Worm (Caenorhabditis elegans): ENCODE measurements around the gene tbc-6.

The tbc-6 gene

DNA sequence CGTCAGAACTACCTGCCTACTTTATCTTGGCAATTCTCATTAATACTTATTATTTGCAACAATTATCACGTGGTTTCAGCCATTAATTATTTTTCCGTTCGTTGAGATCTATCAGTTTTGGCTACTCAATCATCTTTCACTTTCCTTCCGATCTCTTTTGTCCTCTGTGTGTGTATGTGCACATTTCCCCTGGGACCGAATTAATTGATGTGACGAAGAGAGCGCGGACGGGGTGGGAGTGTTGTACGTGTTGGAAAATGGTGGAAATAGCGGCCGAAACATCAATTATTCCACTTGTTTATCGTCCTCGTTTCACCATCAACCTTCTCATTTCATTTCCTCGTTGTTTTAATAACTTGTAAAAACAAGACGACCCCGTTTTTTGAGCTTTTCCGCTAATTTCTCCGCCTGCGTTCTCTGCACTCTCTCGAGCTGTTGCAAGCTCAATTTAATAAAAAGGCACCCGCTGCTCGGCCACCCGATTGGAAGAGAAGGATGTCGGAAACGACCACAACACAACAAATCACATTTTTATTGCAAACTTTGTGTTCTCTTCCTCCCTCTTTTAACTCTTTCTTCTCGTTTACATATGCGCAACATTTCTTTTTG lies 9.6 kb upstream of the tbc-6 start (continued):
- no peak for TF ChIP-seq hlh-4 (tag; optimal IDR thresholded peaks at IDR 0.05)
- TF ChIP-seq mep-1 (tag; optimal IDR thresholded peaks at IDR 0.05), result peak; percentile 0
- no peak for TF ChIP-seq efl-1 (optimal IDR thresholded peaks at IDR 0.05)
- peak in 1 of 2 experiments; percentile 87 for TF ChIP-seq efl-1 (GFP tag; optimal IDR thresholded peaks at IDR 0.05 in 1 of 2)
- no peak for TF ChIP-seq pag-3 (tag; optimal IDR thresholded peaks at IDR 0.05; ENCODE audit: borderline replicate concordance, insufficient read depth)
- TF ChIP-seq ets-5 (GFP tag; IDR thresholded peaks at IDR 0.05), result no peak
- no peak for TF ChIP-seq ceh-88 (GFP tag; IDR thresholded peaks at IDR 0.05)
- TF ChIP-seq unc-98 (GFP tag; IDR thresholded peaks at IDR 0.05), result no peak
- TF ChIP-seq mdl-1 (tag; optimal IDR thresholded peaks at IDR 0.05), result peak in 1 of 2 experiments; percentile 8
- no peak for TF ChIP-seq snu-23 (GFP tag; optimal IDR thresholded peaks at IDR 0.05)
- TF ChIP-seq blmp-1 (tag; optimal IDR thresholded peaks at IDR 0.05), result peak; percentile 67
- no peak for TF ChIP-seq Y116A8C.19 (tag; optimal IDR thresholded peaks at IDR 0.05; ENCODE audit: borderline replicate concordance)
- no peak for TF ChIP-seq C04F5.9 (tag; optimal IDR thresholded peaks at IDR 0.05)
- no peak for TF ChIP-seq alr-1 (tag; optimal IDR thresholded peaks at IDR 0.05; ENCODE audit: borderline replicate concordance)
- peak; percentile 15 for TF ChIP-seq nhr-71 (tag; optimal IDR thresholded peaks at IDR 0.05)
- no peak for TF ChIP-seq unc-30 (tag; optimal IDR thresholded peaks at IDR 0.05)
- no peak for TF ChIP-seq dsc-1 (tag; optimal IDR thresholded peaks at IDR 0.05)
- TF ChIP-seq nhr-20 (tag; optimal IDR thresholded peaks at IDR 0.05), result no peak
- TF ChIP-seq lin-15B (tag; optimal IDR thresholded peaks at IDR 0.05), result no peak
- TF ChIP-seq fkh-4 (tag; optimal IDR thresholded peaks at IDR 0.05; ENCODE audit: borderline replicate concordance), result no peak
- peak; percentile 41 for TF ChIP-seq fkh-8 (tag; optimal IDR thresholded peaks at IDR 0.05)
- TF ChIP-seq isw-1 (GFP tag; IDR thresholded peaks at IDR 0.05), result no peak
- no peak for TF ChIP-seq ceh-82 (tag; optimal IDR thresholded peaks at IDR 0.05)

DNA sequence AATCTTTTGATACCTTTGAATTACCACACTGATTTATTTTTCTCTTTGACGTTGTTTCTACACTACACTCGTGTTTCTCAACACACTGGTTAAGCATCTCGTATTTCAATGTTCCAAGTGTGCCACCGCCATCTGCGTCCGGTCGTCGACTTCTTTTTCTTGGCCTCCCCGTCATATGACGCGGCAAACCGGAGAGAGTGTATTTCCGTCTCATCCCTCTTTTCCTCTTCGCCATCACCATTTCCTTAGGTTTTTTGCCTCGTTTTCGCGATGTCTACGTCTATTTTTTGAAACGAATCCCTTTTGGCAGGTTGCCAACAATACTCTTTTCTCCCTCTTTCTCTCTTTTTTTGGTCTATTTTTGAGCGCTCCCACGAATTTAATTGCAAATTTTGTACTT lies 8.9 kb upstream of the tbc-6 start:
- TF ChIP-seq blmp-1 (tag; optimal IDR thresholded peaks at IDR 0.05) (peak; percentile 49), swsn-7 (tag; optimal IDR thresholded peaks at IDR 0.05) (peak; percentile 41), aha-1 (tag; optimal IDR thresholded peaks at IDR 0.05) (no peak), irx-1 (tag; optimal IDR thresholded peaks at IDR 0.05) (peak; percentile 68), nhr-20 (tag; optimal IDR thresholded peaks at IDR 0.05) (peak; percentile 87), ceh-82 (tag; optimal IDR thresholded peaks at IDR 0.05) (peak in 1 of 3 experiments; percentile 23), nhr-71 (tag; optimal IDR thresholded peaks at IDR 0.05) (peak; percentile 79), ceh-8 (GFP tag; optimal IDR thresholded peaks at IDR 0.05) (peak; percentile 4), lin-14 (GFP tag; optimal IDR thresholded peaks at IDR 0.05) (peak; percentile 90), mdl-1 (tag; optimal IDR thresholded peaks at IDR 0.05) (peak in 1 of 2 experiments; percentile 47), egl-13 (tag; optimal IDR thresholded peaks at IDR 0.05) (peak; percentile 82), C04F5.9 (tag; optimal IDR thresholded peaks at IDR 0.05) (no peak), ztf-4 (tag; optimal IDR thresholded peaks at IDR 0.05) (peak; percentile 52), unc-86 (tag; optimal IDR thresholded peaks at IDR 0.05) (peak; percentile 15), nhr-85 (tag) (peak; percentile 93), ztf-11 (tag; optimal IDR thresholded peaks at IDR 0.05) (peak in 1 of 2 experiments; percentile 30), lsy-2 (tag; optimal IDR thresholded peaks at IDR 0.05) (peak; percentile 47 to 63), xbp-1 (tag; optimal IDR thresholded peaks at IDR 0.05) (peak; percentile 43), pqm-1 (tag; optimal IDR thresholded peaks at IDR 0.05) (no peak), ceh-63 (GFP tag; optimal IDR thresholded peaks at IDR 0.05) (no peak), mef-2 (tag; optimal IDR thresholded peaks at IDR 0.05) (peak; percentile 31), fkh-10 (GFP tag; optimal IDR thresholded peaks at IDR 0.05) (no peak), mep-1 (tag; optimal IDR thresholded peaks at IDR 0.05) (peak; percentile 24), dpl-1 (GFP tag; optimal IDR thresholded peaks at IDR 0.05) (no peak), tbx-2 (tag; optimal IDR thresholded peaks at IDR 0.05) (peak; percentile 46), rnt-1 (tag; optimal IDR thresholded peaks at IDR 0.05) (peak; percentile 67), nhr-47 (tag; optimal IDR thresholded peaks at IDR 0.05) (peak; percentile 66), sup-37 (GFP tag; optimal IDR thresholded peaks at IDR 0.05) (peak; percentile 27), skn-1 (tag; optimal IDR thresholded peaks at IDR 0.05) (no peak), dsc-1 (tag; optimal IDR thresholded peaks at IDR 0.05) (peak; percentile 70), snu-23 (GFP tag; optimal IDR thresholded peaks at IDR 0.05) (peak; percentile 74), fos-1 (tag; optimal IDR thresholded peaks at IDR 0.05) (no peak), zip-4 (GFP tag; optimal IDR thresholded peaks at IDR 0.05) (no peak), nhr-90 (tag; optimal IDR thresholded peaks at IDR 0.05; ENCODE audit: poor library complexity) (peak; percentile 31), lin-35 (GFP tag; optimal IDR thresholded peaks at IDR 0.05) (peak; percentile 14 to 46), egl-27 (tag; optimal IDR thresholded peaks at IDR 0.05) (peak in 1 of 2 experiments; percentile 62)

Measured in whole organism, L1 larva.